Worm (Caenorhabditis elegans) whole organism, L4 larva: ENCODE measurements around the gene F20D6.15.

Experiments used
- F10B5.3 ChIP-seq: sonication (generic microtip); optimal IDR thresholded peaks from 2 replicates; lab custom pipeline; 2016; ENCODE audit warnings: mild to moderate bottlenecking, missing genetic modification characterization, missing compliant biosample characterization
- F26F4.8 ChIP-seq: fragments of 200-800 bp; sonication (Bioruptor generic); conservative IDR thresholded peaks from 2 replicates; pipeline ENCODE4 v1.3.6; 2022; ENCODE audit warnings: missing genetic modification characterization, missing compliant biosample characterization
- Y105C5A.15 ChIP-seq: fragments of 200-800 bp; sonication (Bioruptor generic); IDR thresholded peaks from 2 replicates; pipeline ENCODE4 v1.3.6; 2022; ENCODE audit warnings: missing genetic modification characterization, missing compliant biosample characterization
- Y48G9A.11 ChIP-seq: fragments of 200-800 bp; sonication (Bioruptor generic); IDR thresholded peaks from 2 replicates; pipeline ENCODE4 v1.3.6; 2022; ENCODE audit warnings: missing genetic modification reagents, missing genetic modification characterization, missing compliant biosample characterization
- Y5F2A.4 ChIP-seq: fragments of 200-800 bp; sonication (Bioruptor generic); optimal IDR thresholded peaks from 2 replicates; lab custom pipeline; 2018; ENCODE audit warnings: mild to moderate bottlenecking, missing genetic modification characterization, missing compliant biosample characterization
- ZK337.2 ChIP-seq: fragments of 200-800 bp; sonication (Bioruptor generic); IDR thresholded peaks from 2 replicates; pipeline ENCODE4 v1.3.6; 2022; ENCODE audit warnings: missing genetic modification reagents, missing genetic modification characterization, missing compliant biosample characterization
- aha-1 ChIP-seq: fragments of 150-350 bp; peaks from one replicate; lab custom pipeline; 2014; ENCODE audit warnings: missing biosample characterization, missing genetic modification characterization
- ama-1 ChIP-seq: fragments of 150-350 bp; optimal IDR thresholded peaks from 2 replicates; lab custom pipeline; 2014; ENCODE audit warnings: inconsistent platforms, mixed read lengths
- arid-1 ChIP-seq: fragments of 200-800 bp; sonication (Bioruptor generic); conservative IDR thresholded peaks from 2 replicates; pipeline ENCODE4 v1.3.6; 2022; ENCODE audit warnings: missing genetic modification reagents, missing genetic modification characterization, missing compliant biosample characterization
- attf-4 ChIP-seq: sonication (generic microtip); optimal IDR thresholded peaks from 3 replicates; lab custom pipeline; 2017; ENCODE audit warnings: missing biosample characterization, missing genetic modification characterization
- ceh-20 ChIP-seq: fragments of 200-800 bp; sonication (Bioruptor generic); IDR thresholded peaks from 2 replicates; pipeline ENCODE4 v1.3.6; 2022; ENCODE audit warnings: missing genetic modification reagents, missing genetic modification characterization, missing compliant biosample characterization
- ceh-28 ChIP-seq: fragments of 150-350 bp; optimal IDR thresholded peaks from 2 replicates; lab custom pipeline; 2014; ENCODE audit warnings: missing biosample characterization, missing genetic modification reagents, missing genetic modification characterization
- ceh-82 ChIP-seq: sonication (generic microtip); optimal IDR thresholded peaks from 2 replicates; lab custom pipeline; 2017; ENCODE audit warnings: missing biosample characterization, missing genetic modification characterization
- ces-1 ChIP-seq: fragments of 150-350 bp; sonication (generic microtip); optimal IDR thresholded peaks from 4 replicates; lab custom pipeline; 2014; ENCODE audit warnings: missing biosample characterization, missing genetic modification reagents, missing genetic modification characterization
- ctbp-1 ChIP-seq: fragments of 200-800 bp; sonication (Bioruptor generic); IDR thresholded peaks from 2 replicates; pipeline ENCODE4 v1.3.6; 2022; ENCODE audit warnings: missing genetic modification reagents, missing genetic modification characterization, missing compliant biosample characterization
- daf-8 ChIP-seq: fragments of 200-800 bp; sonication (Bioruptor generic); IDR thresholded peaks from 2 replicates; pipeline ENCODE4 v1.3.6; 2022; ENCODE audit warnings: missing genetic modification characterization, missing compliant biosample characterization
- egl-27 ChIP-seq: sonication (generic microtip); optimal IDR thresholded peaks from 3 replicates; lab custom pipeline; 2017; ENCODE audit warnings: missing biosample characterization, missing genetic modification reagents, missing genetic modification characterization
- fkh-10 ChIP-seq: fragments of 150-350 bp; optimal IDR thresholded peaks from 2 replicates; lab custom pipeline; 2014; ENCODE audit warnings: missing biosample characterization, missing genetic modification reagents, missing genetic modification characterization
- gei-8 ChIP-seq: fragments of 200-800 bp; sonication (Bioruptor generic); optimal IDR thresholded peaks from 2 replicates; lab custom pipeline; 2018; ENCODE audit warnings: mild to moderate bottlenecking, missing genetic modification characterization, missing compliant biosample characterization
- hif-1 ChIP-seq, 2 experiments: sonication (generic microtip); optimal IDR thresholded peaks; 2 replicates each; lab custom pipeline; 2016 to 2017; ENCODE audit warnings: missing compliant biosample characterization in 2 of 2, missing genetic modification characterization in 2 of 2, missing genetic modification reagents in 2 of 2, missing genotype in 2 of 2, mild to moderate bottlenecking in 1 of 2
- lim-7 ChIP-seq: fragments of 200-800 bp; sonication (Bioruptor generic); IDR thresholded peaks from 2 replicates; pipeline ENCODE4 v1.3.6; 2022; ENCODE audit warnings: missing genetic modification characterization, missing compliant biosample characterization
- lin-39 ChIP-seq: fragments of 150-350 bp; optimal IDR thresholded peaks from 2 replicates; lab custom pipeline; 2014; ENCODE audit warnings: missing biosample characterization, missing genetic modification reagents, missing genetic modification characterization
- lsy-2 ChIP-seq, 2 experiments: fragments of 150-350 bp in 1 of 2; sonication (generic microtip) in 1 of 2; optimal IDR thresholded peaks; 2 replicates each; lab custom pipeline; 2014 to 2017; ENCODE audit warnings: missing biosample characterization in 2 of 2, missing genetic modification characterization in 2 of 2
- madf-5 ChIP-seq, 2 experiments: fragments of 200-800 bp; sonication (Bioruptor generic); IDR thresholded peaks; 2 replicates each; pipeline ENCODE4 v1.3.6; 2022; ENCODE audit warnings: missing compliant biosample characterization in 2 of 2, missing genetic modification characterization in 2 of 2
- mdl-1 ChIP-seq, 2 experiments: fragments of 150-350 bp in 1 of 2; sonication (generic microtip) in 1 of 2; optimal IDR thresholded peaks; 2 replicates each; lab custom pipeline; 2014 to 2017; ENCODE audit warnings: missing biosample characterization in 2 of 2, missing genetic modification characterization in 2 of 2
- mdt-29 ChIP-seq: fragments of 200-800 bp; sonication (Bioruptor generic); IDR thresholded peaks from 2 replicates; pipeline ENCODE4 v1.3.6; 2022; ENCODE audit warnings: missing genetic modification reagents, missing genetic modification characterization, missing compliant biosample characterization
- mes-2 ChIP-seq: sonication (generic microtip); optimal IDR thresholded peaks from 2 replicates; lab custom pipeline; 2016; ENCODE audit warnings: missing genotype, mild to moderate bottlenecking, missing genetic modification characterization, missing compliant biosample characterization; ENCODE audit not compliant: poor library complexity, severe bottlenecking
- mxl-2 ChIP-seq: fragments of 200-800 bp; sonication (Bioruptor generic); conservative IDR thresholded peaks from 2 replicates; pipeline ENCODE4 v1.3.6; 2022; ENCODE audit warnings: missing genetic modification reagents, missing genetic modification characterization, missing compliant biosample characterization
- nhr-102 ChIP-seq: sonication (generic microtip); optimal IDR thresholded peaks from 2 replicates; lab custom pipeline; 2016; ENCODE audit warnings: mild to moderate bottlenecking, missing genetic modification characterization, moderate library complexity, missing compliant biosample characterization
- nhr-11 ChIP-seq: fragments of 150-350 bp; optimal IDR thresholded peaks from 2 replicates; lab custom pipeline; 2014; ENCODE audit warnings: missing biosample characterization, missing genetic modification characterization
- nhr-111 ChIP-seq: fragments of 200-800 bp; sonication (Bioruptor generic); optimal IDR thresholded peaks from 2 replicates; lab custom pipeline; 2018; ENCODE audit warnings: mild to moderate bottlenecking, missing genetic modification characterization, missing compliant biosample characterization
- nhr-237 ChIP-seq: sonication (generic microtip); optimal IDR thresholded peaks from 2 replicates; lab custom pipeline; 2017; ENCODE audit warnings: missing biosample characterization, missing genetic modification characterization
- nhr-25 ChIP-seq: sonication (generic microtip); optimal IDR thresholded peaks from 2 replicates; lab custom pipeline; 2017; ENCODE audit warnings: missing genetic modification characterization, mild to moderate bottlenecking, missing compliant biosample characterization, antibody characterized with exemption, moderate library complexity, borderline replicate concordance; ENCODE audit not compliant: insufficient read depth
- nhr-28 ChIP-seq: fragments of 150-350 bp; optimal IDR thresholded peaks from 2 replicates; lab custom pipeline; 2014; ENCODE audit warnings: missing biosample characterization, missing genetic modification characterization
- nhr-41 ChIP-seq: fragments of 200-800 bp; sonication (Bioruptor generic); IDR thresholded peaks from 2 replicates; pipeline ENCODE4 v1.3.6; 2022; ENCODE audit warnings: missing genetic modification reagents, missing genetic modification characterization, missing compliant biosample characterization
- nhr-6 ChIP-seq: fragments of 150-350 bp; optimal IDR thresholded peaks from 2 replicates; lab custom pipeline; 2014; ENCODE audit warnings: missing biosample characterization, missing genetic modification characterization
- nhr-76 ChIP-seq: fragments of 150-350 bp; optimal IDR thresholded peaks from 2 replicates; lab custom pipeline; 2014; ENCODE audit warnings: missing biosample characterization, missing genetic modification characterization
- pha-4 ChIP-seq, 2 experiments: fragments of 150-350 bp in 1 of 2; fragments of 200-800 bp in 1 of 2; sonication (Bioruptor generic) in 1 of 2; IDR thresholded peaks in 1 of 2; optimal IDR thresholded peaks in 1 of 2; 2 replicates each; pipeline versions ENCODE4 v1.3.6 to Lab custom; 2014 to 2022; ENCODE audit warnings: missing genetic modification characterization in 2 of 2, missing genetic modification reagents in 2 of 2, missing biosample characterization in 1 of 2, missing compliant biosample characterization in 1 of 2
- php-3 ChIP-seq: fragments of 200-800 bp; sonication (Bioruptor generic); IDR thresholded peaks from 2 replicates; pipeline ENCODE4 v1.3.6; 2022; ENCODE audit warnings: missing genetic modification reagents, missing genetic modification characterization, missing compliant biosample characterization
- sdz-12 ChIP-seq: fragments of 200-800 bp; sonication (Bioruptor generic); optimal IDR thresholded peaks from 2 replicates; lab custom pipeline; 2018; ENCODE audit warnings: mild to moderate bottlenecking, missing genetic modification characterization, missing compliant biosample characterization
- set-16 ChIP-seq: fragments of 200-800 bp; sonication (Bioruptor generic); IDR thresholded peaks from 2 replicates; pipeline ENCODE4 v1.3.6; 2022; ENCODE audit warnings: missing genetic modification reagents, missing genetic modification characterization, missing compliant biosample characterization
- snpc-1.2 ChIP-seq: fragments of 200-800 bp; sonication (Bioruptor generic); IDR thresholded peaks from 2 replicates; pipeline ENCODE4 v1.3.6; 2022; ENCODE audit warnings: missing genetic modification reagents, missing genetic modification characterization, missing compliant biosample characterization
- tra-1 ChIP-seq: fragments of 200-800 bp; sonication (Bioruptor generic); IDR thresholded peaks from 2 replicates; pipeline ENCODE4 v1.3.6; 2022; ENCODE audit warnings: missing genetic modification reagents, missing genetic modification characterization, missing compliant biosample characterization
- unc-62 ChIP-seq, 3 experiments: fragments of 150-350 bp in 1 of 3; sonication (generic microtip); optimal IDR thresholded peaks in 2 of 3; peaks in 1 of 3; 1 replicate in 1 of 3; 2 replicates in 2 of 3; lab custom pipeline; 2014 to 2017; ENCODE audit warnings: missing biosample characterization in 3 of 3, missing genetic modification characterization in 3 of 3, missing genetic modification reagents in 3 of 3, missing genotype in 1 of 3
- vab-7 ChIP-seq: fragments of 200-800 bp; sonication (Bioruptor generic); IDR thresholded peaks from 2 replicates; pipeline ENCODE4 v1.3.6; 2022; ENCODE audit warnings: missing genetic modification reagents, missing genetic modification characterization, missing compliant biosample characterization
- zfp-3 ChIP-seq: fragments of 200-800 bp; sonication (Bioruptor generic); conservative IDR thresholded peaks from 2 replicates; pipeline ENCODE4 v1.3.6; 2022; ENCODE audit warnings: missing genetic modification reagents, missing genetic modification characterization, missing compliant biosample characterization
- ztf-11 ChIP-seq: fragments of 150-350 bp; optimal IDR thresholded peaks from 2 replicates; lab custom pipeline; 2014; ENCODE audit warnings: missing biosample characterization, missing genetic modification characterization
- ztf-7 ChIP-seq: fragments of 150-350 bp; optimal IDR thresholded peaks from 2 replicates; lab custom pipeline; 2014; ENCODE audit warnings: missing biosample characterization, missing genetic modification characterization

F20D6.15 gene

DNA sequence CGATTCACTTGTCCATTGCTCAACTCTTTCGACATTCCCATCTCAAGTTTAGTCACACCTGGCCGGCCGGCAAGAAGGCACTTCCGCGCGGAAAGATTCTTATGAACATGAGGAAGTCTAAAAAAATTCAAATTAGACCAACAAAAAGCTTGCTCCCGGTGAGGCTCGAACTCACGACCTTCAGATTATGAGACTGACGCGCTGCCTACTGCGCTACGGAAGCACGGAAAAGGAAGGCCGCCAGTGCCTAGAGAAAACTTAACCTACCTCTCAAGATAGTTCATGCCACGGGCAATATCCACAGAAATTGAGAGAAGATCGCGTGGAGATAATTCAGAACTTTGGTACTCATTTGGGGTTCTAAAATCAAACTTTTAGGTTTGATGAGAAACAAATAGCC lies 41.8 kb upstream of the F20D6.15 start (continued):
- TF ChIP-seq hif-1 (tag; optimal IDR thresholded peaks at IDR 0.05; lab: Kevin White, UChicago) (no peak), aha-1 (peak; percentile 54), daf-8 (no peak), F10B5.3 (tag; lab: Kevin White, UChicago) (no peak), set-16 (no peak), pha-4 (GFP tag; IDR thresholded peaks at IDR 0.05; lab: Robert Waterston, UW) (no peak), pha-4 (tag; optimal IDR thresholded peaks at IDR 0.05; lab: Kevin White, UChicago) (no peak), vab-7 (GFP tag; lab: Robert Waterston, UW) (peak; percentile 60; the same call in 1 of the 2 replicates), nhr-25 (tag; lab: Kevin White, UChicago) (no peak), mdt-29 (no peak), snpc-1.2 (GFP tag; lab: Robert Waterston, UW) (peak; percentile 32; the same call in 1 of the 2 replicates), ces-1 (GFP tag; lab: Kevin White, UChicago) (no peak), ztf-7 (tag; lab: Kevin White, UChicago) (no peak), Y105C5A.15 (GFP tag; lab: Robert Waterston, UW) (no peak), mdl-1 (tag; optimal IDR thresholded peaks at IDR 0.05; lab: Kevin White, UChicago) (no peak), lim-7 (GFP tag; lab: Robert Waterston, UW) (peak; percentile 77), lsy-2 (tag; optimal IDR thresholded peaks at IDR 0.05; lab: Kevin White, UChicago) (no peak), Y5F2A.4 (GFP tag; lab: Kevin White, UChicago) (no peak), ceh-20 (GFP tag; lab: Robert Waterston, UW) (no peak), nhr-102 (no peak), nhr-41 (no peak), nhr-6 (no peak), madf-5 (GFP tag; IDR thresholded peaks at IDR 0.05; lab: Robert Waterston, UW) (0 out of 4 replicates have a peak, but pooled peaks have one; percentile 38), unc-62 (GFP tag; optimal IDR thresholded peaks at IDR 0.05 in 1 of 2; lab: Kevin White, UChicago) (no peak), unc-62 (tag; optimal IDR thresholded peaks at IDR 0.05; lab: Kevin White, UChicago) (no peak), egl-27 (tag; lab: Kevin White, UChicago) (no peak), F26F4.8 (GFP tag; lab: Robert Waterston, UW) (0 out of 2 replicates have a peak, but pooled peaks have one; percentile 21), nhr-11 (tag; lab: Kevin White, UChicago) (no peak), ztf-11 (tag; lab: Kevin White, UChicago) (no peak), fkh-10 (GFP tag; lab: Kevin White, UChicago) (no peak), mxl-2 (no peak), gei-8 (GFP tag; lab: Kevin White, UChicago) (no peak), ama-1 (lab: Kevin White, UChicago) (no peak), nhr-237 (no peak), lin-39 (tag; lab: Kevin White, UChicago) (no peak), arid-1 (GFP tag; lab: Robert Waterston, UW) (no peak)

DNA sequence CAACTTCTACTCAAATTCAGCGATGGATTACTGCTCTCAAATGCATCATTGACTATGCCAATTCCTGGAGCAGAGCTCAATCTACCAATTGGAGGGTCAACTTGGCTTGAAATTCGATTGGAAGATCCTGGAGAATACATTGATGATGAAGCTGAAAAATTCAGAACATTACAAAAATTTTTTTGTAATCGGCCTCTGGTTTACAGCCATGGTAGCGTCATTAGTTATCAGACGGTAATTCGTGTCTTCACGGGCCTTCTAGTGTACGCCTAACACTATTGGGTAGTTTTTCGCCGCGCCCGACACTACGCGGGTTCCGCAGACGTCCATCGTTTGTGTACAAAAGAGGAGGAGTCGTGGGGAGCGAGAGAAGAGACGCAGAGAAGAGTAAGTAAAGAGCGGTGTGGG lies 40.4 kb upstream of the F20D6.15 start:
- TF ChIP-seq ctbp-1 (GFP tag; lab: Robert Waterston, UW) (peak; percentile 66; the same call in 1 of the 2 replicates), gei-8 (GFP tag; lab: Kevin White, UChicago) (no peak), ceh-82 (no peak), mxl-2 (no peak), ces-1 (GFP tag; lab: Kevin White, UChicago) (peak; percentile 13), Y48G9A.11 (GFP tag; lab: Robert Waterston, UW) (peak; percentile 92), php-3 (GFP tag; lab: Robert Waterston, UW) (peak; percentile 73), ceh-28 (no peak), ztf-11 (tag; lab: Kevin White, UChicago) (no peak), fkh-10 (GFP tag; lab: Kevin White, UChicago) (no peak), ZK337.2 (no peak), zfp-3 (GFP tag; lab: Robert Waterston, UW) (no peak), attf-4 (no peak), nhr-76 (tag; lab: Kevin White, UChicago) (no peak), nhr-25 (tag; lab: Kevin White, UChicago) (peak; percentile 56), sdz-12 (GFP tag; lab: Kevin White, UChicago) (no peak), Y5F2A.4 (GFP tag; lab: Kevin White, UChicago) (no peak), nhr-28 (peak; percentile 56), nhr-111 (GFP tag; lab: Kevin White, UChicago) (peak; percentile 70), tra-1 (peak; percentile 83), pha-4 (GFP tag; IDR thresholded peaks at IDR 0.05; lab: Robert Waterston, UW) (peak; percentile 86), pha-4 (tag; optimal IDR thresholded peaks at IDR 0.05; lab: Kevin White, UChicago) (no peak), mes-2 (tag; lab: Kevin White, UChicago) (peak; percentile 90)
